Fruit fly (Drosophila melanogaster): Measurements from ENCODE around the gene CG18599.

Gene CG18599

DNA sequence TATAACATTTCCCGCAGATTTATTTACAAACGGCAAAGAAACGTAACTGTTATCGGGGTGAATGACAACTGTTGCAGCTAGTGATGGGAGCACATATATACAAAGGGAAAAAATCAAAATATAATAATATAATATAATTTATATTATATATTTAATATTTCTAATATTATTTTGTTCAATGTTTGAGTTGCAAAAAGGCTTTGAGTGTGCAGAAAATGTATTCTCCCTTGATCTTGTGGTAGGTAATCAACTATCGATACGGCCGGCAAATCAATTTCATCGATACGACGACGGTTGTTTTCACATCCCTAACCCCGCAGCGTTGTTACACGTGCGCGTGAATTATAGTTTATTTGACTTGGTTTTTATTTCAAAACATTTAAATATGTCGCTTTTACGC lies 44.2 kb upstream of the CG18599 start, which contains the start of the genes mTerf5 and Non3 (continued):
- TF ChIP-seq run (tag; optimal IDR thresholded peaks at IDR 0.05) (no peak), CG4360 (GFP tag; IDR thresholded peaks at IDR 0.05) (no peak), Rfx (GFP tag; IDR thresholded peaks at IDR 0.05) (peak; percentile 59), CG7839 (tag; optimal IDR thresholded peaks at IDR 0.05) (peak; percentile 63), chif (GFP tag; optimal IDR thresholded peaks at IDR 0.05) (no peak)

DNA sequence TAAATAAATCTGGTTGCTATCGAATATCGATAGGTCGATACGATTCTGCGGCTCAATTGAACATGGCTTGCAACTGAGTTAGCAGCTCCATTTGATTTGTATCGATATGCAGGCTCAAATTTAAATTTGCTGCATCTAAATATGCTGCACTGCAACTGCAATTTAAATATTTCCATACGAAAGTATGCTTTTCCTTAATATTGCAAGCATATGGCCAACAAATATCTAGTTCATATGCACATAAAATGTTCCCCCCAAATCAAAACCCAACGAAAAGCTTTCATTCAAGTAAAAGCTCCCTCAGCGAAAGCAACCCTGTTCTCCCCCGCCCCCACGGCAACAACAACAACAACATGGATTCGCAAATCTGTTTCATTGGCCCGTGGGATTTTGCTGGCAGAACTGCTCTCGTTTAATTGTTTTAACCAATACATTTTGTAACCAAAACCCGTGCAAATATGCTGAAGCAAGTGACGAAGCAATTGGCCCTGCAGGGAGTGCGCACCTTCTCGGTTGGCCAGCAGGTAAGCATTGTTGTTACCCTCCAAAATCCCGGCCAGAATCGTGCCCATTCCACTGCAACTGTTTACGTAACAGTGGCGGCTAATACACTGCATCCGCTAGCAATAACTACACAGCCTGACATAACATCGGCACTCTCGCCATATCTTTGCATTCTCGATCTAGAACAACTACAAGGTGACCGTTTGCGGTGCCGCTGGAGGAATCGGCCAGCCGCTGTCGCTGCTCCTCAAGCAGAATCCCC lies 41.4 kb upstream of the CG18599 start, which contains the start of the genes CG7168 and Mdh2:
Gene CG7168, minus strand, starts transcription at position 40 of the 766 bp plus-strand sequence.
Gene Mdh2, plus strand, starts transcription at position 354 of the 766 bp plus-strand sequence.
- peak; percentile 14 for TF ChIP-seq CG2120 (GFP tag; optimal IDR thresholded peaks at IDR 0.05)
- TF ChIP-seq CG10959 (GFP tag; IDR thresholded peaks at IDR 0.05), result no peak
- no peak for TF ChIP-seq exex (tag; optimal IDR thresholded peaks at IDR 0.05)
- no peak for TF ChIP-seq ci (GFP tag; IDR thresholded peaks at IDR 0.05)
- no peak for TF ChIP-seq CG6272 (GFP tag; IDR thresholded peaks at IDR 0.05)
- no peak for TF ChIP-seq H15 (GFP tag; IDR thresholded peaks at IDR 0.05)
- no peak for TF ChIP-seq twi (tag; optimal IDR thresholded peaks at IDR 0.05)
- TF ChIP-seq CG7786 (GFP tag; optimal IDR thresholded peaks at IDR 0.05), result no peak
- TF ChIP-seq nau (GFP tag; optimal IDR thresholded peaks at IDR 0.05), result no peak
- TF ChIP-seq Neu2 (GFP tag; optimal IDR thresholded peaks at IDR 0.05; ENCODE audit: borderline replicate concordance), result no peak
- no peak for TF ChIP-seq tgo (GFP tag; IDR thresholded peaks at IDR 0.05)
- no peak for TF ChIP-seq CG7987 (GFP tag; optimal IDR thresholded peaks at IDR 0.05)
- TF ChIP-seq dpn (GFP tag; optimal IDR thresholded peaks at IDR 0.05), result no peak
- no peak for TF ChIP-seq insv (GFP tag; optimal IDR thresholded peaks at IDR 0.05)
- no peak for TF ChIP-seq Mrtf (GFP tag; IDR thresholded peaks at IDR 0.05)
- TF ChIP-seq trem (tag; optimal IDR thresholded peaks at IDR 0.05), result peak; percentile 99
- peak; percentile 77 for TF ChIP-seq pzg (GFP tag; optimal IDR thresholded peaks at IDR 0.05)
- peak; percentile 18 for TF ChIP-seq gfzf (GFP tag; optimal IDR thresholded peaks at IDR 0.05)
- TF ChIP-seq Meics (GFP tag; optimal IDR thresholded peaks at IDR 0.05), result no peak
- no peak for TF ChIP-seq slp2 (GFP tag; optimal IDR thresholded peaks at IDR 0.05)
- no peak for TF ChIP-seq wek (GFP tag; optimal IDR thresholded peaks at IDR 0.05)
- no peak for TF ChIP-seq Oaz (GFP tag; IDR thresholded peaks at IDR 0.05)
- TF ChIP-seq mld (GFP tag; IDR thresholded peaks at IDR 0.05; ENCODE audit: partially characterized antibody), result peak; percentile 73; the same call in 2 of the 3 replicates
- no peak for TF ChIP-seq Abd-B (GFP tag; optimal IDR thresholded peaks at IDR 0.05)
- no peak for TF ChIP-seq Sry-β (GFP tag; optimal IDR thresholded peaks at IDR 0.05)
- peak; percentile 53 for TF ChIP-seq Myb (GFP tag; optimal IDR thresholded peaks at IDR 0.05)
- peak; percentile 84 for TF ChIP-seq Doc3 (GFP tag; IDR thresholded peaks at IDR 0.05; ENCODE audit: partially characterized antibody)
- no peak for TF ChIP-seq grn (GFP tag; optimal IDR thresholded peaks at IDR 0.05)
- TF ChIP-seq Nf-YC (tag; optimal IDR thresholded peaks at IDR 0.05), result peak; percentile 83
- TF ChIP-seq fru (optimal IDR thresholded peaks at IDR 0.05), result no peak
- no peak for TF ChIP-seq cato (GFP tag; optimal IDR thresholded peaks at IDR 0.05; ENCODE audit: borderline replicate concordance)
- peak; percentile 51 for TF ChIP-seq scrt (GFP tag; optimal IDR thresholded peaks at IDR 0.05)
- TF ChIP-seq CG4404 (GFP tag; IDR thresholded peaks at IDR 0.05), result no peak
- TF ChIP-seq CTCF (GFP tag; optimal IDR thresholded peaks at IDR 0.05), result peak; percentile 9
- TF ChIP-seq NK7.1 (GFP tag; optimal IDR thresholded peaks at IDR 0.05), result no peak
- TF ChIP-seq nmo (GFP tag; optimal IDR thresholded peaks at IDR 0.05), result peak; percentile 47
- no peak for TF ChIP-seq repo (GFP tag; optimal IDR thresholded peaks at IDR 0.05)
- TF ChIP-seq Hand (GFP tag; optimal IDR thresholded peaks at IDR 0.05), result no peak
- TF ChIP-seq bab2 (GFP tag; optimal IDR thresholded peaks at IDR 0.05), result no peak
- no peak for TF ChIP-seq Drgx (GFP tag; IDR thresholded peaks at IDR 0.05)
- no peak for TF ChIP-seq Bdp1 (GFP tag; optimal IDR thresholded peaks at IDR 0.05)
- no peak for TF ChIP-seq CG17612 (GFP tag; IDR thresholded peaks at IDR 0.05)
- no peak for TF ChIP-seq Xrp1 (GFP tag; IDR thresholded peaks at IDR 0.05)
- no peak for TF ChIP-seq ssp (GFP tag; IDR thresholded peaks at IDR 0.05)
- TF ChIP-seq CG12744 (GFP tag; optimal IDR thresholded peaks at IDR 0.05), result no peak

Measured in whole organism, embryonic.